Worm (Caenorhabditis elegans) whole organism, L1 larva: ENCODE measurements around the gene nspb-1.
A peak's percentile ranks its signal among the peaks of the same experiment; 100 is the strongest.

Experiments
- C04F5.9 ChIP-seq: sonication (generic microtip); optimal IDR thresholded peaks from 2 replicates; lab custom pipeline; 2016; ENCODE audit warnings: missing genetic modification characterization, missing compliant biosample characterization
- C16A3.4 ChIP-seq: fragments of 150-350 bp; optimal IDR thresholded peaks from 2 replicates; lab custom pipeline; 2014; ENCODE audit warnings: missing biosample characterization, missing genetic modification characterization
- F16B12.6 ChIP-seq: fragments of 150-350 bp; optimal IDR thresholded peaks from 2 replicates; lab custom pipeline; 2014; ENCODE audit warnings: missing biosample characterization, missing genetic modification characterization
- aha-1 ChIP-seq: fragments of 150-350 bp; optimal IDR thresholded peaks from 2 replicates; lab custom pipeline; 2014; ENCODE audit warnings: missing biosample characterization, missing genetic modification characterization
- alr-1 ChIP-seq: fragments of 200-800 bp; sonication (Bioruptor generic); optimal IDR thresholded peaks from 2 replicates; lab custom pipeline; 2018; ENCODE audit warnings: borderline replicate concordance, mild to moderate bottlenecking, missing genetic modification characterization, missing compliant biosample characterization
- ama-1 ChIP-seq: fragments of 150-350 bp; optimal IDR thresholded peaks from 2 replicates; lab custom pipeline; 2014
- blmp-1 ChIP-seq: fragments of 150-350 bp; optimal IDR thresholded peaks from 2 replicates; lab custom pipeline; 2014; ENCODE audit warnings: missing biosample characterization, missing genetic modification characterization
- ceh-8 ChIP-seq: fragments of 200-800 bp; sonication (Bioruptor generic); optimal IDR thresholded peaks from 2 replicates; lab custom pipeline; 2018; ENCODE audit warnings: mild to moderate bottlenecking, missing genetic modification characterization, moderate library complexity, missing compliant biosample characterization
- ceh-82 ChIP-seq, 3 experiments: fragments of 150-350 bp in 1 of 3; sonication (generic microtip) in 2 of 3; optimal IDR thresholded peaks; 2 replicates each; lab custom pipeline; 2014 to 2017; ENCODE audit warnings: missing biosample characterization in 3 of 3, missing genetic modification characterization in 3 of 3
- ceh-88 ChIP-seq: fragments of 200-800 bp; sonication (Bioruptor generic); IDR thresholded peaks from 2 replicates; pipeline ENCODE4 v1.3.6; 2022; ENCODE audit warnings: missing genetic modification characterization, missing compliant biosample characterization
- dsc-1 ChIP-seq: sonication (generic microtip); optimal IDR thresholded peaks from 2 replicates; lab custom pipeline; 2016; ENCODE audit warnings: mild to moderate bottlenecking, missing genetic modification characterization, missing compliant biosample characterization
- egl-13 ChIP-seq: sonication (generic microtip); optimal IDR thresholded peaks from 2 replicates; lab custom pipeline; 2016; ENCODE audit warnings: missing genotype, missing genetic modification reagents, missing genetic modification characterization, missing compliant biosample characterization
- elt-3 ChIP-seq, 6 experiments: fragments of 150-350 bp in 1 of 6; sonication (generic microtip); optimal IDR thresholded peaks; 2 replicates each; lab custom pipeline; 2017 to 2018; ENCODE audit warnings: missing biosample characterization in 6 of 6, missing genetic modification characterization in 6 of 6, inconsistent platforms in 1 of 6
- ets-5 ChIP-seq: fragments of 200-800 bp; sonication (Bioruptor generic); IDR thresholded peaks from 2 replicates; pipeline ENCODE4 v1.3.6; 2022; ENCODE audit warnings: missing genetic modification characterization, missing compliant biosample characterization
- fkh-4 ChIP-seq: sonication (generic microtip); optimal IDR thresholded peaks from 2 replicates; lab custom pipeline; 2016; ENCODE audit warnings: missing compliant biosample characterization, missing genetic modification characterization, borderline replicate concordance
- fkh-8 ChIP-seq: sonication (generic microtip); optimal IDR thresholded peaks from 2 replicates; lab custom pipeline; 2016; ENCODE audit warnings: mild to moderate bottlenecking, missing genetic modification characterization, missing compliant biosample characterization
- grh-1 ChIP-seq: fragments of 200-800 bp; sonication (Bioruptor generic); IDR thresholded peaks from 2 replicates; pipeline ENCODE4 v1.3.6; 2022; ENCODE audit warnings: missing genetic modification reagents, missing genetic modification characterization, missing compliant biosample characterization
- hlh-17 ChIP-seq: fragments of 200-800 bp; sonication (Bioruptor generic); optimal IDR thresholded peaks from 2 replicates; lab custom pipeline; 2018; ENCODE audit warnings: missing genetic modification characterization, mild to moderate bottlenecking, missing compliant biosample characterization, moderate library complexity, borderline replicate concordance
- irx-1 ChIP-seq: sonication (generic microtip); optimal IDR thresholded peaks from 2 replicates; lab custom pipeline; 2016; ENCODE audit warnings: missing genetic modification characterization, missing compliant biosample characterization
- isw-1 ChIP-seq: fragments of 200-800 bp; sonication (Bioruptor generic); IDR thresholded peaks from 2 replicates; pipeline ENCODE4 v1.3.6; 2022; ENCODE audit warnings: missing genetic modification characterization, missing compliant biosample characterization
- jun-1 ChIP-seq: fragments of 150-350 bp; optimal IDR thresholded peaks from 2 replicates; lab custom pipeline; 2014; ENCODE audit warnings: missing biosample characterization, missing genetic modification reagents, missing genetic modification characterization
- lin-13 ChIP-seq: fragments of 150-350 bp; optimal IDR thresholded peaks from 2 replicates; lab custom pipeline; 2014; ENCODE audit warnings: missing biosample characterization, missing genetic modification reagents, missing genetic modification characterization
- lin-35 ChIP-seq, 2 experiments: fragments of 150-350 bp; optimal IDR thresholded peaks; 2 replicates each; lab custom pipeline; 2014; ENCODE audit warnings: missing biosample characterization in 2 of 2, missing genetic modification characterization in 2 of 2, missing genetic modification reagents in 2 of 2
- lir-3 ChIP-seq: sonication (generic microtip); optimal IDR thresholded peaks from 2 replicates; lab custom pipeline; 2016; ENCODE audit warnings: mild to moderate bottlenecking, missing genetic modification characterization, moderate library complexity, missing compliant biosample characterization; ENCODE audit not compliant: poor library complexity
- lsy-2 ChIP-seq, 2 experiments: fragments of 150-350 bp; optimal IDR thresholded peaks; 2 replicates each; lab custom pipeline; 2014; ENCODE audit warnings: missing biosample characterization in 2 of 2, missing genetic modification characterization in 2 of 2
- mep-1 ChIP-seq: fragments of 150-350 bp; optimal IDR thresholded peaks from 2 replicates; lab custom pipeline; 2014; ENCODE audit warnings: missing biosample characterization, missing genetic modification characterization
- nhr-11 ChIP-seq: fragments of 150-350 bp; optimal IDR thresholded peaks from 2 replicates; lab custom pipeline; 2014; ENCODE audit warnings: missing biosample characterization, missing genetic modification characterization
- nhr-19 ChIP-seq: fragments of 200-800 bp; sonication (Bioruptor generic); conservative IDR thresholded peaks from 2 replicates; pipeline ENCODE4 v1.3.6; 2022; ENCODE audit warnings: missing genetic modification characterization, missing compliant biosample characterization
- nhr-20 ChIP-seq: sonication (generic microtip); optimal IDR thresholded peaks from 2 replicates; lab custom pipeline; 2016; ENCODE audit warnings: mild to moderate bottlenecking, missing genetic modification characterization, missing compliant biosample characterization
- nhr-28 ChIP-seq: fragments of 150-350 bp; optimal IDR thresholded peaks from 2 replicates; lab custom pipeline; 2014; ENCODE audit warnings: missing biosample characterization, missing genetic modification characterization
- nhr-85 ChIP-seq: sonication (generic microtip); peaks from one replicate; lab custom pipeline; 2016; ENCODE audit warnings: missing genetic modification characterization, inconsistent platforms, missing compliant biosample characterization
- pag-3 ChIP-seq: sonication (generic microtip); optimal IDR thresholded peaks from 2 replicates; lab custom pipeline; 2017; ENCODE audit warnings: missing genetic modification characterization, mild to moderate bottlenecking, missing compliant biosample characterization, antibody characterized with exemption, borderline replicate concordance; ENCODE audit not compliant: insufficient read depth
- pax-3 ChIP-seq: fragments of 200-800 bp; sonication (Bioruptor generic); optimal IDR thresholded peaks from 2 replicates; lab custom pipeline; 2018; ENCODE audit warnings: mild to moderate bottlenecking, missing genetic modification characterization, moderate library complexity, missing compliant biosample characterization
- pqm-1 ChIP-seq: sonication (generic microtip); optimal IDR thresholded peaks from 3 replicates; lab custom pipeline; 2017; ENCODE audit warnings: missing biosample characterization, missing genetic modification characterization
- snpc-4 ChIP-seq: fragments of 150-350 bp; optimal IDR thresholded peaks from 2 replicates; lab custom pipeline; 2014; ENCODE audit warnings: missing biosample characterization, missing genetic modification characterization
- snu-23 ChIP-seq: sonication (generic microtip); optimal IDR thresholded peaks from 2 replicates; lab custom pipeline; 2016; ENCODE audit warnings: missing genetic modification characterization, missing compliant biosample characterization
- unc-130 ChIP-seq: fragments of 150-350 bp; optimal IDR thresholded peaks from 2 replicates; lab custom pipeline; 2017; ENCODE audit warnings: missing biosample characterization, missing genetic modification characterization, inconsistent platforms
- unc-86 ChIP-seq: sonication (generic microtip); optimal IDR thresholded peaks from 2 replicates; lab custom pipeline; 2016; ENCODE audit warnings: missing genetic modification characterization, missing compliant biosample characterization
- unc-98 ChIP-seq: fragments of 200-800 bp; sonication (Bioruptor generic); IDR thresholded peaks from 2 replicates; pipeline ENCODE4 v1.3.6; 2022; ENCODE audit warnings: missing genetic modification characterization, missing compliant biosample characterization
- zag-1 ChIP-seq: fragments of 150-350 bp; optimal IDR thresholded peaks from 2 replicates; lab custom pipeline; 2014; ENCODE audit warnings: missing biosample characterization, missing genetic modification characterization
- ztf-11 ChIP-seq, 2 experiments: sonication (generic microtip); optimal IDR thresholded peaks; 2 replicates each; lab custom pipeline; 2016 to 2017; ENCODE audit warnings: missing genetic modification characterization in 2 of 2, missing biosample characterization in 1 of 2, missing compliant biosample characterization in 1 of 2
- ztf-4 ChIP-seq: fragments of 150-350 bp; optimal IDR thresholded peaks from 2 replicates; lab custom pipeline; 2014; ENCODE audit warnings: missing biosample characterization, missing genetic modification characterization

nspb-1 gene

DNA sequence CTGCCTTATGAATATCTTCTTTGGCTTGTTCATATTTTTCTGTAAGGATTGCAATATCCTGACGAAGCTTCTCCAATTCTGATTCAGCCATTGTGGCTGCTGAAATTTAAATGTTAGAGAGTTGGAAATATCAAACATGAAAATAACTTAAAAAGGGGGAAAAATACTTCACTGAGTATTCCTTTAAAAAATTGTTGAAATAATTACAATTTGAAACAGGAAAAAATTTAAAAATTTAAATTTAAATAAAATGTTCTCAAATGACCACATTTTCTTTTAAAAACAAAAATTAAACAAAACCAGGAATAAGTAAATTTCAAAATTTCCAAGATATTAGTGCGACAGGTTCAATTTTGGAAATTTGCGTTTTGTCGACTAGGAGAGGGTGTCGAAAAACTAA is 18.7 kb downstream of the nspb-1 start, which contains the start of gene bicd-1:
bicd-1 (minus strand) TSS at position 101 of the 400 bp plus-strand sequence.
- TF ChIP-seq ceh-82 (tag; optimal IDR thresholded peaks at IDR 0.05; lab: Kevin White, UChicago) (no peak), ama-1 (lab: Kevin White, UChicago) (no peak), blmp-1 (tag; lab: Kevin White, UChicago) (no peak)

DNA sequence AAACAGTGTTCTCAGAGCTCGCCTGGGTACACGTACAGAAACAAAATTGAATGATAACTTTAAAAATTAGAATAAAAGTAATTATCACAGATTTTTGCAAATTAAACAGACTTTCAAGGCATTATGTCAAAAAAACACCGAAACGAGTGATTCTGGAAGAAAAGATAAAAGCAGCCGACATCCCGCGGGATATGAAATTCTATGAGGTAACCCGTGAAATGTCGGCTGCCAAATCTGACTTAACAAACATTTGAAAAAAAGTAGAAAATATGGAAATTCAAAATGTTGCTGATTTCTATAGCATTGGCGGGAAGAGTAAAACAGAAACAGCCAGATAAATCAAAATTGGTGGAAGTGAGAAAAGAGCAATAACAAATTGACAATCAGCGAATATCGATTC is 25.3 kb downstream of the nspb-1 start:
- TF ChIP-seq snu-23 (GFP tag; lab: Kevin White, UChicago) = no peak
- TF ChIP-seq lir-3 = no peak
- TF ChIP-seq snpc-4 (tag; lab: Kevin White, UChicago) = peak; percentile 13
- no peak for TF ChIP-seq jun-1 (tag; lab: Kevin White, UChicago)

DNA sequence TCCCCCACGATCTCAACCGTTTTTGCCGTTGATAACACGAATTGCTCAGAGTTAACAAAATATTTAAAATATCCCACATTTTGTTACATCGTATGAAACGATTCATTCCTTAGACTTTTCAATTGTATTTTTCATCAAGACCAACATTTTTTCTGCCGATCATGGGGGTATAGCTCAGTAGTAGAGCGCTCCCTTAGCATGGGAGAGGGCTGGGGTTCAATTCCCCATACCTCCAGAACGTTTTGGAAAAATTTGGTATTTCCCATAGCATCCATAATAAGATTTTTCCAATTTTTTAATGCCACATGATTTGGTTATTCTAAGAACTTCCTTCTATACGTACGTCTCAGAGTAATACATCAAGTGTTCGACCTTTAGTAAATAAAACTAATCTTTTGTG is 28.9 kb downstream of the nspb-1 start:
- TF ChIP-seq lin-13 (GFP tag; lab: Kevin White, UChicago) = no peak
- no peak for TF ChIP-seq dsc-1 (tag; lab: Kevin White, UChicago)
- no peak for TF ChIP-seq ztf-11 (tag; optimal IDR thresholded peaks at IDR 0.05; lab: Kevin White, UChicago)
- no peak for TF ChIP-seq egl-13 (tag; lab: Kevin White, UChicago)
- TF ChIP-seq elt-3 (tag; optimal IDR thresholded peaks at IDR 0.05; lab: Kevin White, UChicago) = no peak
- no peak for TF ChIP-seq isw-1
- no peak for TF ChIP-seq C16A3.4 (tag; lab: Kevin White, UChicago)
- TF ChIP-seq pag-3 = no peak
- TF ChIP-seq snu-23 (GFP tag; lab: Kevin White, UChicago) = no peak
- no peak for TF ChIP-seq nhr-20
- TF ChIP-seq ceh-88 (GFP tag; lab: Robert Waterston, UW) = no peak
- no peak for TF ChIP-seq ceh-8 (GFP tag; lab: Kevin White, UChicago)
- no peak for TF ChIP-seq nhr-19 (GFP tag; lab: Robert Waterston, UW)
- TF ChIP-seq pqm-1 (tag; lab: Kevin White, UChicago) = no peak

DNA sequence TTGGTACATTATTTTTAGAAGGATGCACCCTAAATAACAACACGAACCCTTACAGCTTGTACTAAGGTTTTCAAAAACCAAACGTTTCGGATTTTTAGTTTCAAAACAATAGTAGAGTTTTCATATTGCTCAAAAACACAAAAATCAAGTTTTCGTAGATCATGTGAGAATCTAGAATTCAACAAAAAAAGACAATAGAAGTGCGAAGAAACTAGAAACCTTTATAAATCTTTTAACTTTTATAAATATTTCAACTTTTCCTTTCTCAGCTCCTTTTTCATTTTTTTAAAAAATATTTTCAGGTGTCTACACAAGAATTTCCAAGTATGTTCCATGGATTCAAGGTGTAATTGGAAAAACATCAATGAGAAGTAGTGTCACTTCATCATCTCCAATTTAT is 30.5 kb downstream of the nspb-1 start, which contains the start of gene best-9:
best-9 (plus strand) TSS at position 301 of the 400 bp plus-strand sequence.
- no peak for TF ChIP-seq lin-35 (GFP tag; optimal IDR thresholded peaks at IDR 0.05; lab: Kevin White, UChicago)
- TF ChIP-seq ama-1 (lab: Kevin White, UChicago) = no peak
- no peak for TF ChIP-seq ceh-88 (GFP tag; lab: Robert Waterston, UW)
- no peak for TF ChIP-seq snpc-4 (tag; lab: Kevin White, UChicago)
- TF ChIP-seq aha-1 = no peak
- TF ChIP-seq unc-86 (tag; lab: Kevin White, UChicago) = no peak
- TF ChIP-seq ets-5 (GFP tag; lab: Robert Waterston, UW) = no peak
- no peak for TF ChIP-seq unc-130 (tag; lab: Kevin White, UChicago)
- no peak for TF ChIP-seq irx-1
- no peak for TF ChIP-seq pqm-1 (tag; lab: Kevin White, UChicago)
- no peak for TF ChIP-seq mep-1 (tag; lab: Kevin White, UChicago)
- TF ChIP-seq grh-1 (GFP tag; lab: Robert Waterston, UW) = no peak
- no peak for TF ChIP-seq nhr-85
- no peak for TF ChIP-seq elt-3 (tag; optimal IDR thresholded peaks at IDR 0.05; lab: Kevin White, UChicago)
- TF ChIP-seq jun-1 (tag; lab: Kevin White, UChicago) = no peak
- TF ChIP-seq C16A3.4 (tag; lab: Kevin White, UChicago) = no peak

DNA sequence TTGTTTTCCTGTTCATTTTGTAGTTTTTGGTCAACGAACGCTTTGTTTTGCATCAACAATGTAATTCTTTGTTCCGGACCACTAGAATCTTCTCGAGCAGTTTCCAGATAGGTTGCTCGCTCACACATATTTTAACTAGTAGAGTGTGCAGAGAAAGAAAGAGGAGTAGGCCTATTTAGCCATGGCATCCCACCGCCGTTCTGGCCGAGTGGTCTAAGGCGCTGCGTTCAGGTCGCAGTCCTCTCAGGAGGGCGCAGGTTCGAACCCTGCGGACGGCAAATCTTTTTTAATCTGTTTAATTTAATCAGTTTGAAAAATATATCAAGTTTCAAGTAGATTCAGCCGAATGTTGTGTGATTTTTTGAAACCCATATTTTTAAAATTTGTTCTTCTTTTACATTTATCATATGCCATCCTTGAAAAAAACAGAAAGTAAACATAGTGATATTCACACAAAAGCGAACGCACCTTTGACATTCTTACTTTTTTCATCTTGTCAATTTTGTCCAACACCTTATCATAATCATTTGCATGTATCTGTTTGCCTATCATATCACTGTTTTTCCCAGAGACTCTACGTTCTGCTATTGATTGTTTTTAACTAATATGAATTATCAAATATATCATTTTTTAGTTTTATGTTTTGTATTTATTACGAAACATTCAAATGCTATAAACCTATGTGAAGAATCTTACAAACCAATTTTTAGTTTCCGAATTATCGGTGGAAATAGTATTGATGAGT is 34.1 kb downstream of the nspb-1 start, which contains the start of gene try-3:
try-3 (plus strand) TSS at position 532 of the 745 bp plus-strand sequence.
- TF ChIP-seq fkh-8 (tag; lab: Kevin White, UChicago) (peak; percentile 82), lin-13 (GFP tag; lab: Kevin White, UChicago) (peak; percentile 73), snpc-4 (tag; lab: Kevin White, UChicago) (no peak), F16B12.6 (peak; percentile 2), hlh-17 (no peak), fkh-4 (tag; lab: Kevin White, UChicago) (no peak), nhr-85 (peak; percentile 68), ceh-8 (GFP tag; lab: Kevin White, UChicago) (peak; percentile 55), egl-13 (tag; lab: Kevin White, UChicago) (peak; percentile 66), lin-35 (GFP tag; optimal IDR thresholded peaks at IDR 0.05; lab: Kevin White, UChicago) (peak; percentile 75 to 78), C04F5.9 (tag; lab: Kevin White, UChicago) (no peak), dsc-1 (tag; lab: Kevin White, UChicago) (peak; percentile 69), zag-1 (tag; lab: Kevin White, UChicago) (no peak), alr-1 (tag; lab: Kevin White, UChicago) (no peak), ztf-4 (tag; lab: Kevin White, UChicago) (no peak), nhr-11 (tag; lab: Kevin White, UChicago) (no peak), nhr-28 (no peak), unc-98 (GFP tag; lab: Robert Waterston, UW) (no peak), pqm-1 (tag; lab: Kevin White, UChicago) (no peak), pax-3 (tag; lab: Kevin White, UChicago) (peak; percentile 52), lsy-2 (tag; optimal IDR thresholded peaks at IDR 0.05; lab: Kevin White, UChicago) (peak; percentile 60 to 72)
